Worm (Caenorhabditis elegans) whole organism, L2 larva: ENCODE data around the gene stg-1.

ENCODE experiments used
- C34F6.9 ChIP-seq: fragments of 150-350 bp; optimal IDR thresholded peaks from 2 replicates; lab custom pipeline; 2014; ENCODE audit warnings: missing biosample characterization, missing genetic modification characterization
- F13H6.1 ChIP-seq: sonication (generic microtip); optimal IDR thresholded peaks from 2 replicates; lab custom pipeline; 2016; ENCODE audit warnings: missing genetic modification characterization, missing compliant biosample characterization
- R02D3.7 ChIP-seq: fragments of 150-350 bp; optimal IDR thresholded peaks from 2 replicates; lab custom pipeline; 2014; ENCODE audit warnings: missing biosample characterization, missing genetic modification characterization
- Y55F3AM.14 ChIP-seq: fragments of 200-800 bp; sonication (Bioruptor generic); optimal IDR thresholded peaks from 2 replicates; lab custom pipeline; 2018; ENCODE audit warnings: mild to moderate bottlenecking, missing genetic modification characterization, missing compliant biosample characterization
- alr-1 ChIP-seq: fragments of 150-350 bp; optimal IDR thresholded peaks from 2 replicates; lab custom pipeline; 2014; ENCODE audit warnings: missing biosample characterization, missing genetic modification characterization
- aly-2 ChIP-seq: fragments of 150-350 bp; optimal IDR thresholded peaks from 2 replicates; lab custom pipeline; 2014; ENCODE audit warnings: missing biosample characterization, missing genetic modification characterization
- ama-1 ChIP-seq: fragments of 150-350 bp; optimal IDR thresholded peaks from 2 replicates; lab custom pipeline; 2018; ENCODE audit warnings: inconsistent platforms
- blmp-1 ChIP-seq: sonication (generic microtip); optimal IDR thresholded peaks from 2 replicates; lab custom pipeline; 2017; ENCODE audit warnings: missing genetic modification characterization, mild to moderate bottlenecking, missing compliant biosample characterization, antibody characterized with exemption, moderate library complexity; ENCODE audit not compliant: insufficient read depth
- ceh-16 ChIP-seq: fragments of 150-350 bp; optimal IDR thresholded peaks from 2 replicates; lab custom pipeline; 2014; ENCODE audit warnings: missing biosample characterization, missing genetic modification characterization
- ceh-82 ChIP-seq: fragments of 150-350 bp; optimal IDR thresholded peaks from 2 replicates; lab custom pipeline; 2014; ENCODE audit warnings: missing biosample characterization, missing genetic modification characterization
- dmd-4 ChIP-seq: sonication (generic microtip); optimal IDR thresholded peaks from 2 replicates; lab custom pipeline; 2017; ENCODE audit warnings: missing biosample characterization, missing genetic modification characterization
- elt-3 ChIP-seq: sonication (generic microtip); optimal IDR thresholded peaks from 2 replicates; lab custom pipeline; 2017; ENCODE audit warnings: missing biosample characterization, missing genetic modification characterization
- fos-1 ChIP-seq: fragments of 150-350 bp; optimal IDR thresholded peaks from 2 replicates; lab custom pipeline; 2014; ENCODE audit warnings: missing biosample characterization, missing genetic modification characterization
- gmeb-1 ChIP-seq: fragments of 150-350 bp; optimal IDR thresholded peaks from 2 replicates; lab custom pipeline; 2014; ENCODE audit warnings: missing biosample characterization, missing genetic modification characterization
- lin-11 ChIP-seq: fragments of 150-350 bp; sonication (generic microtip); optimal IDR thresholded peaks from 2 replicates; lab custom pipeline; 2014; ENCODE audit warnings: missing biosample characterization, missing genetic modification characterization, inconsistent platforms, mixed read lengths
- lin-39 ChIP-seq: fragments of 150-350 bp; optimal IDR thresholded peaks from 2 replicates; lab custom pipeline; 2014; ENCODE audit warnings: missing biosample characterization, missing genetic modification reagents, missing genetic modification characterization
- lsy-2 ChIP-seq, 2 experiments: fragments of 150-350 bp in 1 of 2; sonication (generic microtip) in 1 of 2; optimal IDR thresholded peaks; 2 replicates each; lab custom pipeline; 2014 to 2017; ENCODE audit warnings: missing biosample characterization in 2 of 2, missing genetic modification characterization in 2 of 2
- mab-5 ChIP-seq: fragments of 150-350 bp; optimal IDR thresholded peaks from 2 replicates; lab custom pipeline; 2014; ENCODE audit warnings: missing biosample characterization, missing genetic modification characterization
- mbf-1 ChIP-seq: sonication (generic microtip); optimal IDR thresholded peaks from 2 replicates; lab custom pipeline; 2017; ENCODE audit warnings: missing biosample characterization, missing genetic modification characterization
- mdl-1 ChIP-seq, 2 experiments: fragments of 150-350 bp in 1 of 2; sonication (generic microtip) in 1 of 2; optimal IDR thresholded peaks; 2 replicates each; lab custom pipeline; 2017; ENCODE audit warnings: missing biosample characterization in 2 of 2, missing genetic modification characterization in 2 of 2
- nhr-10 ChIP-seq: sonication (generic microtip); optimal IDR thresholded peaks from 2 replicates; lab custom pipeline; 2017; ENCODE audit warnings: missing biosample characterization, missing genetic modification characterization
- nhr-129 ChIP-seq: fragments of 150-350 bp; optimal IDR thresholded peaks from 2 replicates; lab custom pipeline; 2014; ENCODE audit warnings: missing biosample characterization, missing genetic modification characterization
- nhr-21 ChIP-seq: fragments of 150-350 bp; optimal IDR thresholded peaks from 2 replicates; lab custom pipeline; 2014; ENCODE audit warnings: missing biosample characterization, missing genetic modification characterization
- nhr-23 ChIP-seq: fragments of 150-350 bp; optimal IDR thresholded peaks from 2 replicates; lab custom pipeline; 2014; ENCODE audit warnings: missing biosample characterization, missing genetic modification reagents, missing genetic modification characterization
- nhr-25 ChIP-seq: fragments of 150-350 bp; sonication (generic microtip); optimal IDR thresholded peaks from 3 replicates; lab custom pipeline; 2014; ENCODE audit warnings: missing biosample characterization, missing genetic modification characterization
- nhr-77 ChIP-seq: fragments of 150-350 bp; optimal IDR thresholded peaks from 2 replicates; lab custom pipeline; 2014; ENCODE audit warnings: missing biosample characterization, missing genetic modification characterization
- peb-1 ChIP-seq: fragments of 150-350 bp; optimal IDR thresholded peaks from 2 replicates; lab custom pipeline; 2014; ENCODE audit warnings: missing biosample characterization, missing genetic modification characterization
- skn-1 ChIP-seq: sonication (generic microtip); optimal IDR thresholded peaks from 2 replicates; lab custom pipeline; 2017; ENCODE audit warnings: missing biosample characterization, missing genetic modification characterization
- sma-3 ChIP-seq: sonication (generic microtip); optimal IDR thresholded peaks from 2 replicates; lab custom pipeline; 2016; ENCODE audit warnings: missing genetic modification reagents, missing genetic modification characterization, missing compliant biosample characterization
- sma-9 ChIP-seq, 2 experiments: fragments of 150-350 bp in 1 of 2; sonication (generic microtip) in 1 of 2; optimal IDR thresholded peaks; 2 replicates each; lab custom pipeline; 2014 to 2016; ENCODE audit warnings: missing genetic modification characterization in 2 of 2, mild to moderate bottlenecking in 1 of 2, missing biosample characterization in 1 of 2, missing compliant biosample characterization in 1 of 2, missing genetic modification reagents in 1 of 2, moderate library complexity in 1 of 2
- unc-39 ChIP-seq: fragments of 150-350 bp; optimal IDR thresholded peaks from 2 replicates; lab custom pipeline; 2014; ENCODE audit warnings: missing biosample characterization, missing genetic modification characterization
- unc-55 ChIP-seq: fragments of 150-350 bp; sonication (generic microtip); optimal IDR thresholded peaks from 3 replicates; lab custom pipeline; 2014; ENCODE audit warnings: missing biosample characterization, missing genetic modification reagents, missing genetic modification characterization
- zag-1 ChIP-seq: fragments of 150-350 bp; optimal IDR thresholded peaks from 2 replicates; lab custom pipeline; 2014; ENCODE audit warnings: missing biosample characterization, missing genetic modification characterization
- ztf-11 ChIP-seq: sonication (generic microtip); optimal IDR thresholded peaks from 2 replicates; lab custom pipeline; 2017; ENCODE audit warnings: missing biosample characterization, missing genetic modification characterization
- ztf-4 ChIP-seq: fragments of 150-350 bp; optimal IDR thresholded peaks from 2 replicates; lab custom pipeline; 2014; ENCODE audit warnings: missing biosample characterization, missing genetic modification characterization

The stg-1 gene

ce11 chrII:10028195-10028594, 32.3 kb downstream of the stg-1 start, which contains the start of gene F52H3.6:
Gene F52H3.6, minus strand, starts transcription at chrII:10028422.
- TF ChIP-seq nhr-129: peak; percentile 3
- peak; percentile 14 for TF ChIP-seq fos-1
- no peak for TF ChIP-seq zag-1

DNA sequence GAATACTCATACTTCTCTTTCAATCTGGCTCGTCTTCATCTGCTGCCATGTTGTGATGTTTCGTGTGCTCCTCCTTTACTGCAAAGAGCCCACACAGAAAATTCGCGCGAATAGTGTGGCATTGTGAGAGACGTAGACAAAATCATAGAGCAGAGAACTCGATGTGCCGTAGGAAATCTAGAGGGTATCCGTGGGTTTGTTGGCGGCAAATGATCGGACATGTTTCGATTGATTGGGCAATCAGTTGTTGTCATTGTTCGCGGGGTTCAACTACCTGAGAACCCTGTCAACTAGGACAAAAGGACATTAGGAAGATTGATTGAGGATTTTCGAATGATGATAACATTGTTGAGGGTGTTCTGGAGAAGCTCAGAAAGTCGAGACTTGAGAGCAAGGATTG, 35.4 kb downstream of the stg-1 start:
- TF ChIP-seq nhr-129: peak; percentile 58
- no peak for TF ChIP-seq aly-2

- TF ChIP-seq elt-3 (tag; lab: Kevin White, UChicago) (no peak), sma-9 (GFP tag; optimal IDR thresholded peaks at IDR 0.05; lab: Kevin White, UChicago) (no peak), sma-9 (tag; optimal IDR thresholded peaks at IDR 0.05; lab: Kevin White, UChicago) (no peak), ceh-82 (tag; lab: Kevin White, UChicago) (no peak), blmp-1 (tag; lab: Kevin White, UChicago) (no peak), C34F6.9 (tag; lab: Kevin White, UChicago) (no peak), gmeb-1 (tag; lab: Kevin White, UChicago) (no peak), unc-55 (GFP tag; lab: Kevin White, UChicago) (no peak), sma-3 (GFP tag; lab: Kevin White, UChicago) (no peak), nhr-77 (tag; lab: Kevin White, UChicago) (no peak), lsy-2 (tag; optimal IDR thresholded peaks at IDR 0.05; lab: Kevin White, UChicago) (no peak), F13H6.1 (tag; lab: Kevin White, UChicago) (no peak), dmd-4 (tag; lab: Kevin White, UChicago) (no peak), ceh-16 (tag; lab: Kevin White, UChicago) (no peak), nhr-10 (tag; lab: Kevin White, UChicago) (no peak), R02D3.7 (no peak)
Observed at ce11 chrII:10021749-10022148, 38.7 kb downstream of the stg-1 start.

ce11 chrII:10019669-10020068, 40.8 kb downstream of the stg-1 start:
- TF ChIP-seq nhr-23 (tag; lab: Kevin White, UChicago) (no peak), mab-5 (tag; lab: Kevin White, UChicago) (no peak), gmeb-1 (tag; lab: Kevin White, UChicago) (peak; percentile 30), nhr-25 (tag; lab: Kevin White, UChicago) (peak; percentile 59)
- TF ChIP-seq, all 48 proteins: peak for 2

DNA sequence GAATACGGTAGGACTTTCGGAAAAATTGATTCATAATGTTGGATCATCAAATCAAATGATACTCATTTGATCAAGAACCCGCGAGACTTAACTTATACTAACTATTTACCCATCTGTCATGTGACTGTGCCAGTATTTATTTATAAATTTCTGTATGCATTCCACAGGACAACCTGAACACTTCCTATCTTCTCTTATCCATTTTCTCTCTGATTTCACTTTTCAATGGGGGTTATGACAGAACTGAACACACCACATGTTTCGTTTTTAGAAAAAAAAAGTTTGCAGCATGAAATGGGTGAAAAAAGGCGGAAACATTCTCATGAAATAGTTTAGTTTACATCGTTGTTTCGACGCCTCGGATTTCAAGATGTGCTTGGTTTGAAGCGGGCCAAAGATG, 42.9 kb downstream of the stg-1 start:
- TF ChIP-seq Y55F3AM.14 (GFP tag; lab: Kevin White, UChicago): no peak
- TF ChIP-seq unc-39 (tag; lab: Kevin White, UChicago): no peak
- no peak for TF ChIP-seq peb-1 (tag; lab: Kevin White, UChicago)
- TF ChIP-seq unc-55 (GFP tag; lab: Kevin White, UChicago): no peak
- TF ChIP-seq lin-11 (tag; lab: Kevin White, UChicago): no peak
- no peak for TF ChIP-seq mab-5 (tag; lab: Kevin White, UChicago)
- no peak for TF ChIP-seq blmp-1 (tag; lab: Kevin White, UChicago)
- no peak for TF ChIP-seq sma-3 (GFP tag; lab: Kevin White, UChicago)
- no peak for TF ChIP-seq ztf-11 (tag; lab: Kevin White, UChicago)
- no peak for TF ChIP-seq nhr-23 (tag; lab: Kevin White, UChicago)
- no peak for TF ChIP-seq mdl-1 (tag; optimal IDR thresholded peaks at IDR 0.05; lab: Kevin White, UChicago)
- TF ChIP-seq lin-39 (tag; lab: Kevin White, UChicago): no peak
- TF ChIP-seq nhr-21 (tag; lab: Kevin White, UChicago): no peak
- TF ChIP-seq skn-1 (tag; lab: Kevin White, UChicago): no peak

- TF ChIP-seq mdl-1 (tag; optimal IDR thresholded peaks at IDR 0.05; lab: Kevin White, UChicago) (peak; percentile 6 to 12), F13H6.1 (tag; lab: Kevin White, UChicago) (peak; percentile 40), lsy-2 (tag; optimal IDR thresholded peaks at IDR 0.05; lab: Kevin White, UChicago) (no peak), ztf-4 (no peak), mbf-1 (no peak), alr-1 (no peak), unc-55 (GFP tag; lab: Kevin White, UChicago) (no peak), nhr-129 (peak; percentile 44), sma-9 (GFP tag; optimal IDR thresholded peaks at IDR 0.05; lab: Kevin White, UChicago) (peak; percentile 36), sma-9 (tag; optimal IDR thresholded peaks at IDR 0.05; lab: Kevin White, UChicago) (no peak), lin-11 (tag; lab: Kevin White, UChicago) (peak; percentile 24), ceh-16 (tag; lab: Kevin White, UChicago) (no peak), mab-5 (tag; lab: Kevin White, UChicago) (no peak), sma-3 (GFP tag; lab: Kevin White, UChicago) (peak; percentile 10), ama-1 (lab: Kevin White, UChicago) (no peak)
- TF ChIP-seq, all 48 proteins: peak for 6
Observed at ce11 chrII:10016013-10016412, 44.4 kb downstream of the stg-1 start, which contains the start of gene lec-2. Gene lec-2, minus strand, starts transcription at chrII:10016183.
